Fruit fly (Drosophila melanogaster): ENCODE measurements around the gene Dop1R2.

- TF ChIP-seq kay (GFP tag; ENCODE audit: borderline replicate concordance): no peak
- no peak for TF ChIP-seq cic (GFP tag; optimal IDR thresholded peaks at IDR 0.05)
- no peak for TF ChIP-seq CG11617 (GFP tag; optimal IDR thresholded peaks at IDR 0.05)
These were observed 31.3 kb upstream of the Dop1R2 start for dm6 chr3R:29690960-29691527.

Data from whole organism, adult.